Fruit fly (Drosophila melanogaster) whole organism, embryonic: ENCODE results near the gene CG14352.

Experiments
- Abd-B ChIP-seq: fragments of 200-800 bp; sonication (Bioruptor generic); optimal IDR thresholded peaks from 2 replicates; lab custom pipeline; 2018; ENCODE audit warnings: missing biosample characterization, mild to moderate bottlenecking, missing genetic modification characterization, moderate library complexity
- B-H2 ChIP-seq: fragments of 200-800 bp; sonication (Bioruptor generic); optimal IDR thresholded peaks from 2 replicates; lab custom pipeline; 2018; ENCODE audit warnings: missing biosample characterization, mild to moderate bottlenecking, missing genetic modification characterization
- Bteb2 ChIP-seq: fragments of 200-800 bp; sonication (Bioruptor generic); optimal IDR thresholded peaks from 2 replicates; lab custom pipeline; 2016; ENCODE audit warnings: missing biosample characterization, missing genetic modification characterization
- CG15073 ChIP-seq: fragments of 200-800 bp; sonication (Bioruptor generic); optimal IDR thresholded peaks from 2 replicates; lab custom pipeline; 2016; ENCODE audit warnings: missing biosample characterization, missing genetic modification characterization
- CG15269 ChIP-seq: fragments of 200-800 bp; sonication (Bioruptor generic); optimal IDR thresholded peaks from 2 replicates; lab custom pipeline; 2018; ENCODE audit warnings: missing biosample characterization, mild to moderate bottlenecking, missing genetic modification characterization, moderate library complexity
- CG1832 ChIP-seq: fragments of 200-800 bp; sonication (Bioruptor generic); optimal IDR thresholded peaks from 2 replicates; lab custom pipeline; 2017; ENCODE audit warnings: missing biosample characterization, mild to moderate bottlenecking, missing genetic modification characterization, inconsistent platforms
- CG2120 ChIP-seq: fragments of 200-800 bp; sonication (Bioruptor generic); optimal IDR thresholded peaks from 3 replicates; lab custom pipeline; 2016; ENCODE audit warnings: missing biosample characterization, missing genetic modification characterization
- CG2129 ChIP-seq: fragments of 200-800 bp; sonication (Bioruptor generic); IDR thresholded peaks from 2 replicates; pipeline ENCODE4 v1.3.6; 2022; ENCODE audit warnings: missing biosample characterization, missing genetic modification characterization; ENCODE audit not compliant: partially characterized antibody
- CG30020 ChIP-seq: fragments of 200-800 bp; optimal IDR thresholded peaks from 2 replicates; lab custom pipeline; 2019; ENCODE audit warnings: missing biosample characterization, mild to moderate bottlenecking, missing genetic modification characterization, moderate library complexity
- CG30431 ChIP-seq: fragments of 200-800 bp; sonication (Bioruptor generic); optimal IDR thresholded peaks from 2 replicates; lab custom pipeline; 2017; ENCODE audit warnings: missing biosample characterization, missing genetic modification characterization
- CG32767 ChIP-seq: fragments of 200-800 bp; sonication (Bioruptor generic); IDR thresholded peaks from 2 replicates; pipeline ENCODE4 v1.3.6; 2022; ENCODE audit warnings: missing biosample characterization, missing genetic modification characterization
- CG34224 ChIP-seq: fragments of 200-800 bp; sonication (Bioruptor generic); IDR thresholded peaks from 3 replicates; pipeline ENCODE4 v1.3.6; 2022; ENCODE audit warnings: missing biosample characterization, missing genetic modification characterization; ENCODE audit not compliant: partially characterized antibody
- CG6813 ChIP-seq: fragments of 200-800 bp; sonication (Bioruptor generic); optimal IDR thresholded peaks from 2 replicates; lab custom pipeline; 2017; ENCODE audit warnings: missing biosample characterization, missing genetic modification characterization, mild to moderate bottlenecking, moderate library complexity, missing genetic modification reagents
- CG8944 ChIP-seq: fragments of 200-800 bp; sonication (Bioruptor generic); optimal IDR thresholded peaks from 3 replicates; lab custom pipeline; 2016; ENCODE audit warnings: missing biosample characterization, missing genetic modification characterization
- Deaf1 ChIP-seq: fragments of 200-800 bp; optimal IDR thresholded peaks from 3 replicates; lab custom pipeline; 2019; ENCODE audit warnings: missing biosample characterization, mild to moderate bottlenecking, missing genetic modification characterization, moderate library complexity
- Eip74EF ChIP-seq, 2 experiments: fragments of 200-800 bp in 1 of 2; fragments of >200 bp in 1 of 2; sonication (Bioruptor generic) in 1 of 2; optimal IDR thresholded peaks; 2 replicates each; lab custom pipeline; 2017 to 2019; ENCODE audit warnings: missing biosample characterization in 2 of 2, missing genetic modification characterization in 2 of 2, mild to moderate bottlenecking in 1 of 2, moderate library complexity in 1 of 2
- HmgD ChIP-seq: fragments of 200-800 bp; sonication (Bioruptor generic); optimal IDR thresholded peaks from 3 replicates; lab custom pipeline; 2016; ENCODE audit warnings: missing biosample characterization, missing genetic modification characterization
- Jarid2 ChIP-seq: fragments of 200-800 bp; sonication (Bioruptor generic); optimal IDR thresholded peaks from 3 replicates; lab custom pipeline; 2017; ENCODE audit warnings: mild to moderate bottlenecking, missing biosample characterization, missing genetic modification reagents, missing genetic modification characterization
- Lim3 ChIP-seq: fragments of 200-800 bp; sonication (Bioruptor generic); IDR thresholded peaks from 2 replicates; pipeline ENCODE4 v1.3.6; 2022; ENCODE audit warnings: missing biosample characterization, missing genetic modification characterization
- MBD-R2 ChIP-seq: fragments of 200-800 bp; sonication (Bioruptor generic); IDR thresholded peaks from 2 replicates; pipeline ENCODE4 v1.3.6; 2022; ENCODE audit warnings: missing biosample characterization, missing genetic modification characterization
- MESR4 ChIP-seq: fragments of 200-800 bp; sonication (Bioruptor generic); optimal IDR thresholded peaks from 2 replicates; lab custom pipeline; 2018; ENCODE audit warnings: missing biosample characterization, mild to moderate bottlenecking, missing genetic modification characterization, moderate library complexity
- Neu2 ChIP-seq: fragments of 200-800 bp; sonication (Bioruptor generic); optimal IDR thresholded peaks from 3 replicates; lab custom pipeline; 2016; ENCODE audit warnings: missing biosample characterization, missing genetic modification characterization, borderline replicate concordance
- Nf-YA ChIP-seq: fragments of 200-800 bp; sonication (Bioruptor generic); IDR thresholded peaks from 2 replicates; pipeline ENCODE4 v1.3.6; 2022; ENCODE audit warnings: missing biosample characterization, missing genetic modification characterization
- NfI ChIP-seq: fragments of 200-800 bp; sonication (Bioruptor generic); optimal IDR thresholded peaks from 3 replicates; lab custom pipeline; 2018; ENCODE audit warnings: missing biosample characterization, mild to moderate bottlenecking, missing genetic modification characterization, moderate library complexity
- Sry-δ ChIP-seq: fragments of 200-800 bp; sonication (Bioruptor generic); optimal IDR thresholded peaks from 2 replicates; lab custom pipeline; 2016; ENCODE audit warnings: missing biosample characterization, missing genetic modification characterization
- Ssrp ChIP-seq: fragments of 200-800 bp; sonication (Bioruptor generic); optimal IDR thresholded peaks from 2 replicates; lab custom pipeline; 2018; ENCODE audit warnings: missing biosample characterization, mild to moderate bottlenecking, missing genetic modification characterization, moderate library complexity
- Taf1 ChIP-seq: fragments of 200-800 bp; sonication (Bioruptor generic); IDR thresholded peaks from 2 replicates; pipeline ENCODE4 v1.3.6; 2022; ENCODE audit warnings: missing biosample characterization, missing genetic modification characterization
- bigmax ChIP-seq: fragments of 200-800 bp; sonication (Bioruptor generic); optimal IDR thresholded peaks from 2 replicates; lab custom pipeline; 2018; ENCODE audit warnings: missing biosample characterization, mild to moderate bottlenecking, missing genetic modification characterization
- chif ChIP-seq, 2 experiments: fragments of 200-800 bp; sonication (Bioruptor generic); optimal IDR thresholded peaks; 3 replicates each; lab custom pipeline; 2016; ENCODE audit warnings: missing biosample characterization in 2 of 2, missing genetic modification characterization in 2 of 2
- crp ChIP-seq, 2 experiments: fragments of 200-800 bp; sonication (Bioruptor generic); optimal IDR thresholded peaks; 2 replicates in 1 of 2; 3 replicates in 1 of 2; lab custom pipeline; 2017; ENCODE audit warnings: missing biosample characterization in 2 of 2, missing genetic modification characterization in 2 of 2, mild to moderate bottlenecking in 1 of 2, moderate library complexity in 1 of 2
- cwo ChIP-seq: fragments of 200-800 bp; sonication (Bioruptor generic); optimal IDR thresholded peaks from 3 replicates; lab custom pipeline; 2017; ENCODE audit warnings: missing biosample characterization, missing genetic modification characterization, mild to moderate bottlenecking, moderate library complexity, missing genetic modification reagents
- dm ChIP-seq: fragments of 200-800 bp; sonication (Bioruptor generic); optimal IDR thresholded peaks from 3 replicates; lab custom pipeline; 2016; ENCODE audit warnings: missing biosample characterization, missing genetic modification characterization
- dmrt11E ChIP-seq: fragments of 200-800 bp; sonication (Bioruptor generic); optimal IDR thresholded peaks from 3 replicates; lab custom pipeline; 2018; ENCODE audit warnings: missing biosample characterization, mild to moderate bottlenecking, missing genetic modification characterization, moderate library complexity
- dpn ChIP-seq, 2 experiments: fragments of 200-800 bp; sonication (Bioruptor generic); optimal IDR thresholded peaks; 3 replicates each; lab custom pipeline; 2016; ENCODE audit warnings: missing biosample characterization in 2 of 2, missing genetic modification characterization in 2 of 2
- eve ChIP-seq, 2 experiments: fragments of >200 bp; optimal IDR thresholded peaks; 2 replicates each; lab custom pipeline; 2017; ENCODE audit warnings: missing biosample characterization in 2 of 2, missing genetic modification characterization in 2 of 2
- fd64A ChIP-seq: fragments of 200-800 bp; sonication (Bioruptor generic); optimal IDR thresholded peaks from 3 replicates; lab custom pipeline; 2018; ENCODE audit warnings: missing biosample characterization, mild to moderate bottlenecking, missing genetic modification characterization
- fu2 ChIP-seq: fragments of 200-800 bp; sonication (Bioruptor generic); optimal IDR thresholded peaks from 2 replicates; lab custom pipeline; 2016; ENCODE audit warnings: missing biosample characterization, missing genetic modification characterization
- gro ChIP-seq: fragments of 200-800 bp; sonication (Bioruptor generic); optimal IDR thresholded peaks from 2 replicates; lab custom pipeline; 2016; ENCODE audit warnings: missing biosample characterization, missing genetic modification characterization
- gsb-n ChIP-seq: fragments of 200-800 bp; sonication (Bioruptor generic); optimal IDR thresholded peaks from 3 replicates; lab custom pipeline; 2018; ENCODE audit warnings: missing biosample characterization, mild to moderate bottlenecking, missing genetic modification characterization
- ind ChIP-seq: fragments of 200-800 bp; sonication (Bioruptor generic); optimal IDR thresholded peaks from 3 replicates; lab custom pipeline; 2016; ENCODE audit warnings: missing biosample characterization, missing genetic modification characterization
- pho ChIP-seq: fragments of 200-800 bp; sonication (Bioruptor generic); optimal IDR thresholded peaks from 2 replicates; lab custom pipeline; 2016; ENCODE audit warnings: missing biosample characterization, missing genetic modification characterization
- pita ChIP-seq: fragments of 200-800 bp; sonication (Bioruptor generic); optimal IDR thresholded peaks from 2 replicates; lab custom pipeline; 2017; ENCODE audit warnings: missing biosample characterization, mild to moderate bottlenecking, missing genetic modification characterization
- psq ChIP-seq: fragments of 200-800 bp; sonication (Bioruptor generic); optimal IDR thresholded peaks from 2 replicates; lab custom pipeline; 2017; ENCODE audit warnings: missing biosample characterization, missing genetic modification characterization
- sc ChIP-seq, 3 experiments: fragments of >200 bp in 2 of 3; fragments of 200-800 bp in 1 of 3; sonication (Bioruptor generic) in 1 of 3; optimal IDR thresholded peaks; 2 replicates in 2 of 3; 3 replicates in 1 of 3; lab custom pipeline; 2017; ENCODE audit warnings: mild to moderate bottlenecking in 1 of 3, missing biosample characterization in 1 of 3, missing genetic modification characterization in 1 of 3, missing genetic modification reagents in 1 of 3
- sim ChIP-seq: fragments of 200-800 bp; sonication (Bioruptor generic); IDR thresholded peaks from 2 replicates; pipeline ENCODE4 v1.3.6; 2022; ENCODE audit warnings: missing biosample characterization, missing genetic modification characterization
- so ChIP-seq: fragments of 200-800 bp; sonication (Bioruptor generic); IDR thresholded peaks from 3 replicates; pipeline ENCODE4 v1.3.6; 2022; ENCODE audit warnings: missing biosample characterization, missing genetic modification characterization
- unpg ChIP-seq: fragments of 200-800 bp; sonication (Bioruptor generic); optimal IDR thresholded peaks from 3 replicates; lab custom pipeline; 2018; ENCODE audit warnings: missing biosample characterization, mild to moderate bottlenecking, missing genetic modification characterization, moderate library complexity
- vvl ChIP-seq: fragments of 200-800 bp; sonication (Bioruptor generic); IDR thresholded peaks from 2 replicates; pipeline ENCODE4 v1.3.6; 2022; ENCODE audit warnings: missing biosample characterization, missing genetic modification characterization
- wek ChIP-seq: fragments of 200-800 bp; sonication (Bioruptor generic); optimal IDR thresholded peaks from 3 replicates; lab custom pipeline; 2018; ENCODE audit warnings: missing biosample characterization, mild to moderate bottlenecking, missing genetic modification characterization, moderate library complexity

Gene CG14352

dm6 chr2L:1648677-1649078 lies 37.5 kb downstream of the CG14352 start (continued):
- TF ChIP-seq sim (GFP tag; lab: Robert Waterston, UW) (peak; percentile 42; the same call in 1 of the 2 replicates), pita (no peak), CG1832 (GFP tag; lab: Kevin White, UChicago) (peak; percentile 73), eve (GFP tag; optimal IDR thresholded peaks at IDR 0.05; lab: Kevin White, UChicago) (peak in 1 of 2 experiments; percentile 88), Eip74EF (GFP tag; optimal IDR thresholded peaks at IDR 0.05; lab: Kevin White, UChicago) (peak in 1 of 2 experiments; percentile 80), CG30020 (tag; lab: Kevin White, UChicago) (no peak), Nf-YA (GFP tag; lab: Robert Waterston, UW) (peak; percentile 82), Lim3 (GFP tag; lab: Robert Waterston, UW) (peak; percentile 30; the same call in 1 of the 2 replicates), Neu2 (GFP tag; lab: Kevin White, UChicago) (no peak), CG15269 (tag; lab: Kevin White, UChicago) (peak; percentile 55), Taf1 (GFP tag; lab: Robert Waterston, UW) (no peak), chif (GFP tag; optimal IDR thresholded peaks at IDR 0.05; lab: Kevin White, UChicago) (peak; percentile 69 to 87), CG6813 (peak; percentile 94), CG30431 (peak; percentile 41), B-H2 (GFP tag; lab: Kevin White, UChicago) (no peak), Jarid2 (GFP tag; lab: Kevin White, UChicago) (peak; percentile 71), Sry-δ (GFP tag; lab: Kevin White, UChicago) (peak; percentile 47), fd64A (GFP tag; lab: Kevin White, UChicago) (peak; percentile 96), ind (GFP tag; lab: Kevin White, UChicago) (no peak), CG32767 (GFP tag; lab: Robert Waterston, UW) (peak; percentile 87; the same call in 1 of the 2 replicates), MBD-R2 (no peak), vvl (GFP tag; lab: Robert Waterston, UW) (peak; percentile 74), CG2129 (GFP tag; lab: Robert Waterston, UW) (no peak), fu2 (GFP tag; lab: Kevin White, UChicago) (peak; percentile 9), CG8944 (GFP tag; lab: Kevin White, UChicago) (peak; percentile 76), unpg (peak; percentile 88), dpn (GFP tag; optimal IDR thresholded peaks at IDR 0.05; lab: Kevin White, UChicago) (peak; percentile 34 to 78), sc (optimal IDR thresholded peaks at IDR 0.05; lab: Kevin White, UChicago) (no peak), sc (GFP tag; optimal IDR thresholded peaks at IDR 0.05; lab: Kevin White, UChicago) (peak; percentile 89), CG2120 (GFP tag; lab: Kevin White, UChicago) (no peak), gro (GFP tag; lab: Kevin White, UChicago) (peak; percentile 12), Abd-B (GFP tag; lab: Kevin White, UChicago) (no peak), CG15073 (GFP tag; lab: Kevin White, UChicago) (peak; percentile 40), crp (GFP tag; optimal IDR thresholded peaks at IDR 0.05; lab: Kevin White, UChicago) (peak in 1 of 2 experiments; percentile 41), MESR4 (no peak), so (peak; percentile 73; the same call in 2 of the 3 replicates), NfI (GFP tag; lab: Kevin White, UChicago) (peak; percentile 55), Ssrp (peak; percentile 12), HmgD (GFP tag; lab: Kevin White, UChicago) (peak; percentile 66), psq (GFP tag; lab: Kevin White, UChicago) (peak; percentile 33), bigmax (peak; percentile 76), Bteb2 (GFP tag; lab: Kevin White, UChicago) (peak; percentile 74), pho (GFP tag; lab: Kevin White, UChicago) (no peak), CG34224 (GFP tag; lab: Robert Waterston, UW) (no peak), cwo (GFP tag; lab: Kevin White, UChicago) (peak; percentile 14), wek (GFP tag; lab: Kevin White, UChicago) (peak; percentile 95), gsb-n (tag; lab: Kevin White, UChicago) (peak; percentile 89), dm (GFP tag; lab: Kevin White, UChicago) (peak; percentile 31), dmrt11E (tag; lab: Kevin White, UChicago) (peak; percentile 67), Deaf1 (peak; percentile 45)
